Fruit fly (Drosophila melanogaster): ENCODE results near the gene Trpml.

The Trpml gene

dm6 chr3L:19674317-19674716 is 43.8 kb downstream of the Trpml start (continued):
- TF ChIP-seq hbn (GFP tag; IDR thresholded peaks at IDR 0.05; ENCODE audit: partially characterized antibody) (no peak), CG2712 (tag; optimal IDR thresholded peaks at IDR 0.05) (peak; percentile 65), Stat92E (GFP tag; optimal IDR thresholded peaks at IDR 0.05) (no peak), CG30020 (tag; optimal IDR thresholded peaks at IDR 0.05) (no peak), tup (GFP tag; optimal IDR thresholded peaks at IDR 0.05) (no peak), ken (GFP tag; IDR thresholded peaks at IDR 0.05) (0 out of 3 replicates have a peak, but pooled peaks have one; percentile 41), CG3847 (GFP tag; IDR thresholded peaks at IDR 0.05) (peak; percentile 29; the same call in 1 of the 2 replicates), CG18262 (tag; optimal IDR thresholded peaks at IDR 0.05) (peak; percentile 60), D19A (tag; optimal IDR thresholded peaks at IDR 0.05) (peak; percentile 35), phol (tag; optimal IDR thresholded peaks at IDR 0.05) (peak; percentile 56), vvl (GFP tag; IDR thresholded peaks at IDR 0.05) (peak; percentile 67), CG30431 (GFP tag; optimal IDR thresholded peaks at IDR 0.05) (no peak), CG14710 (tag; optimal IDR thresholded peaks at IDR 0.05) (peak; percentile 51), Meics (GFP tag; optimal IDR thresholded peaks at IDR 0.05) (no peak), CG17328 (GFP tag; IDR thresholded peaks at IDR 0.05) (peak; percentile 36; the same call in 1 of the 2 replicates), CG2120 (GFP tag; optimal IDR thresholded peaks at IDR 0.05) (no peak), CG16815 (GFP tag; optimal IDR thresholded peaks at IDR 0.05) (peak; percentile 35), CG2678 (tag; optimal IDR thresholded peaks at IDR 0.05) (peak; percentile 31), YL-1 (GFP tag; optimal IDR thresholded peaks at IDR 0.05) (no peak), ci (GFP tag; IDR thresholded peaks at IDR 0.05) (0 out of 3 replicates have a peak, but pooled peaks have one; percentile 58), CG8765 (GFP tag; IDR thresholded peaks at IDR 0.05) (peak; percentile 53), hth (optimal IDR thresholded peaks at IDR 0.05) (no peak), ind (GFP tag; optimal IDR thresholded peaks at IDR 0.05) (no peak), NC2α (GFP tag; optimal IDR thresholded peaks at IDR 0.05) (no peak), onecut (GFP tag; IDR thresholded peaks at IDR 0.05) (0 out of 2 replicates have a peak, but pooled peaks have one; percentile 13), lola (GFP tag; optimal IDR thresholded peaks at IDR 0.05) (peak in 1 of 3 experiments; percentile 39), HmgD (GFP tag; optimal IDR thresholded peaks at IDR 0.05) (no peak), ranshi (GFP tag; IDR thresholded peaks at IDR 0.05) (peak; percentile 34; the same call in 1 of the 2 replicates), CG11696 (GFP tag; IDR thresholded peaks at IDR 0.05) (no peak), kni (GFP tag; optimal IDR thresholded peaks at IDR 0.05) (no peak), odd (GFP tag; optimal IDR thresholded peaks at IDR 0.05) (no peak), Chrac-16 (GFP tag; optimal IDR thresholded peaks at IDR 0.05) (peak; percentile 22), CG17361 (GFP tag; IDR thresholded peaks at IDR 0.05) (peak; percentile 38; the same call in 1 of the 3 replicates), D19B (GFP tag; optimal IDR thresholded peaks at IDR 0.05) (no peak), Fer1 (GFP tag; optimal IDR thresholded peaks at IDR 0.05) (no peak), chif (GFP tag; optimal IDR thresholded peaks at IDR 0.05) (peak; percentile 19 to 34), CG17359 (tag; optimal IDR thresholded peaks at IDR 0.05) (peak; percentile 35), NK7.1 (GFP tag; optimal IDR thresholded peaks at IDR 0.05) (no peak), CG17385 (GFP tag; optimal IDR thresholded peaks at IDR 0.05) (peak; percentile 8), CG1602 (GFP tag; optimal IDR thresholded peaks at IDR 0.05) (peak; percentile 18), Nf-YB (GFP tag; optimal IDR thresholded peaks at IDR 0.05) (no peak), CG14441 (GFP tag; IDR thresholded peaks at IDR 0.05) (peak; percentile 27; the same call in 1 of the 2 replicates), gem (tag; optimal IDR thresholded peaks at IDR 0.05) (peak; percentile 64), CG8924 (tag; optimal IDR thresholded peaks at IDR 0.05) (peak; percentile 28), CG1233 (GFP tag; optimal IDR thresholded peaks at IDR 0.05) (no peak), Six4 (GFP tag; optimal IDR thresholded peaks at IDR 0.05) (peak; percentile 7), Aef1 (GFP tag; IDR thresholded peaks at IDR 0.05) (no peak), CrebB (tag; optimal IDR thresholded peaks at IDR 0.05) (no peak), CG10267 (tag; optimal IDR thresholded peaks at IDR 0.05) (peak; percentile 28), CG12299 (tag; optimal IDR thresholded peaks at IDR 0.05) (no peak), kah (GFP tag; optimal IDR thresholded peaks at IDR 0.05) (no peak)

Measured in whole organism, embryonic.